Worm (Caenorhabditis elegans) whole organism, L4 larva: Measurements from ENCODE around the gene Y39G8C.2.
A peak's percentile ranks its signal among the peaks of the same experiment; 100 is the strongest.

Source experiments
- F26F4.8 ChIP-seq: fragments of 200-800 bp; sonication (Bioruptor generic); conservative IDR thresholded peaks from 2 replicates; pipeline ENCODE4 v1.3.6; 2022; ENCODE audit warnings: missing genetic modification characterization, missing compliant biosample characterization
- R02D3.7 ChIP-seq: fragments of 150-350 bp; sonication (generic microtip); optimal IDR thresholded peaks from 3 replicates; lab custom pipeline; 2014; ENCODE audit warnings: missing biosample characterization, missing genetic modification characterization
- T26A8.4 ChIP-seq: fragments of 200-800 bp; sonication (Bioruptor generic); IDR thresholded peaks from 2 replicates; pipeline ENCODE4 v1.3.6; 2022; ENCODE audit warnings: missing genetic modification characterization, missing compliant biosample characterization
- Y105C5A.15 ChIP-seq: fragments of 200-800 bp; sonication (Bioruptor generic); IDR thresholded peaks from 2 replicates; pipeline ENCODE4 v1.3.6; 2022; ENCODE audit warnings: missing genetic modification characterization, missing compliant biosample characterization
- ZK546.5 ChIP-seq, 2 experiments: sonication (generic microtip); optimal IDR thresholded peaks; 2 replicates each; lab custom pipeline; 2017; ENCODE audit warnings: missing biosample characterization in 2 of 2, missing genetic modification characterization in 2 of 2
- ama-1 ChIP-seq: fragments of 150-350 bp; optimal IDR thresholded peaks from 2 replicates; lab custom pipeline; 2014; ENCODE audit warnings: inconsistent platforms, mixed read lengths
- ceh-20 ChIP-seq: fragments of 200-800 bp; sonication (Bioruptor generic); IDR thresholded peaks from 2 replicates; pipeline ENCODE4 v1.3.6; 2022; ENCODE audit warnings: missing genetic modification reagents, missing genetic modification characterization, missing compliant biosample characterization
- ceh-32 ChIP-seq: sonication (generic microtip); optimal IDR thresholded peaks from 2 replicates; lab custom pipeline; 2016; ENCODE audit warnings: mild to moderate bottlenecking, missing genetic modification characterization, missing compliant biosample characterization; ENCODE audit not compliant: poor library complexity
- ceh-82 ChIP-seq: sonication (generic microtip); optimal IDR thresholded peaks from 2 replicates; lab custom pipeline; 2017; ENCODE audit warnings: missing biosample characterization, missing genetic modification characterization
- daf-12 ChIP-seq: fragments of 150-350 bp; optimal IDR thresholded peaks from 2 replicates; lab custom pipeline; 2014; ENCODE audit warnings: missing biosample characterization, missing genetic modification reagents, missing genetic modification characterization
- daf-19 ChIP-seq: fragments of 200-800 bp; sonication (Bioruptor generic); conservative IDR thresholded peaks from 2 replicates; pipeline ENCODE4 v1.3.6; 2022; ENCODE audit warnings: missing genetic modification characterization, missing compliant biosample characterization
- daf-8 ChIP-seq: fragments of 200-800 bp; sonication (Bioruptor generic); IDR thresholded peaks from 2 replicates; pipeline ENCODE4 v1.3.6; 2022; ENCODE audit warnings: missing genetic modification characterization, missing compliant biosample characterization
- dmd-6 ChIP-seq: fragments of 200-800 bp; sonication (Bioruptor generic); IDR thresholded peaks from 2 replicates; pipeline ENCODE4 v1.3.6; 2022; ENCODE audit warnings: missing genetic modification reagents, missing genetic modification characterization, missing compliant biosample characterization
- dmd-8 ChIP-seq: fragments of 200-800 bp; sonication (Bioruptor generic); IDR thresholded peaks from 2 replicates; pipeline ENCODE4 v1.3.6; 2022; ENCODE audit warnings: missing genetic modification characterization, missing compliant biosample characterization
- dmd-9 ChIP-seq: fragments of 200-800 bp; sonication (Bioruptor generic); IDR thresholded peaks from 2 replicates; pipeline ENCODE4 v1.3.6; 2022; ENCODE audit warnings: missing genetic modification reagents, missing genetic modification characterization, missing compliant biosample characterization
- dpl-1 ChIP-seq: fragments of 150-350 bp; optimal IDR thresholded peaks from 2 replicates; lab custom pipeline; 2014; ENCODE audit warnings: missing biosample characterization, missing genetic modification reagents, missing genetic modification characterization
- egl-27 ChIP-seq: sonication (generic microtip); optimal IDR thresholded peaks from 3 replicates; lab custom pipeline; 2017; ENCODE audit warnings: missing biosample characterization, missing genetic modification reagents, missing genetic modification characterization
- fos-1 ChIP-seq: fragments of 150-350 bp; optimal IDR thresholded peaks from 2 replicates; lab custom pipeline; 2014; ENCODE audit warnings: missing biosample characterization, missing genetic modification characterization
- gei-8 ChIP-seq: fragments of 200-800 bp; sonication (Bioruptor generic); optimal IDR thresholded peaks from 2 replicates; lab custom pipeline; 2018; ENCODE audit warnings: mild to moderate bottlenecking, missing genetic modification characterization, missing compliant biosample characterization
- hif-1 ChIP-seq, 2 experiments: sonication (generic microtip); optimal IDR thresholded peaks; 2 replicates each; lab custom pipeline; 2016 to 2017; ENCODE audit warnings: missing compliant biosample characterization in 2 of 2, missing genetic modification characterization in 2 of 2, missing genetic modification reagents in 2 of 2, missing genotype in 2 of 2, mild to moderate bottlenecking in 1 of 2
- hlh-11 ChIP-seq: fragments of 200-800 bp; sonication (Bioruptor generic); optimal IDR thresholded peaks from 2 replicates; lab custom pipeline; 2018; ENCODE audit warnings: mild to moderate bottlenecking, missing genetic modification characterization, missing compliant biosample characterization
- hlh-30 ChIP-seq: sonication (generic microtip); optimal IDR thresholded peaks from 2 replicates; lab custom pipeline; 2017; ENCODE audit warnings: antibody characterized with exemption, mild to moderate bottlenecking, missing genetic modification characterization, missing compliant biosample characterization; ENCODE audit not compliant: insufficient read depth
- lin-1 ChIP-seq: fragments of 200-800 bp; sonication (Bioruptor generic); IDR thresholded peaks from 2 replicates; pipeline ENCODE4 v1.3.6; 2022; ENCODE audit warnings: missing genetic modification reagents, missing genetic modification characterization, missing compliant biosample characterization
- lin-13 ChIP-seq: fragments of 150-350 bp; optimal IDR thresholded peaks from 2 replicates; lab custom pipeline; 2014; ENCODE audit warnings: missing biosample characterization, missing genetic modification reagents, missing genetic modification characterization
- lin-38 ChIP-seq: fragments of 200-800 bp; sonication (Bioruptor generic); IDR thresholded peaks from 2 replicates; pipeline ENCODE4 v1.3.6; 2022; ENCODE audit warnings: missing genetic modification reagents, missing genetic modification characterization, missing compliant biosample characterization
- lin-39 ChIP-seq: fragments of 150-350 bp; optimal IDR thresholded peaks from 2 replicates; lab custom pipeline; 2014; ENCODE audit warnings: missing biosample characterization, missing genetic modification reagents, missing genetic modification characterization
- lsy-2 ChIP-seq, 2 experiments: fragments of 150-350 bp in 1 of 2; sonication (generic microtip) in 1 of 2; optimal IDR thresholded peaks; 2 replicates each; lab custom pipeline; 2014 to 2017; ENCODE audit warnings: missing biosample characterization in 2 of 2, missing genetic modification characterization in 2 of 2
- madf-9 ChIP-seq: fragments of 200-800 bp; sonication (Bioruptor generic); conservative IDR thresholded peaks from 2 replicates; pipeline ENCODE4 v1.3.6; 2022; ENCODE audit warnings: missing genetic modification reagents, missing genetic modification characterization, missing compliant biosample characterization
- mdl-1 ChIP-seq, 2 experiments: fragments of 150-350 bp in 1 of 2; sonication (generic microtip) in 1 of 2; optimal IDR thresholded peaks; 2 replicates each; lab custom pipeline; 2014 to 2017; ENCODE audit warnings: missing biosample characterization in 2 of 2, missing genetic modification characterization in 2 of 2
- mdt-29 ChIP-seq: fragments of 200-800 bp; sonication (Bioruptor generic); IDR thresholded peaks from 2 replicates; pipeline ENCODE4 v1.3.6; 2022; ENCODE audit warnings: missing genetic modification reagents, missing genetic modification characterization, missing compliant biosample characterization
- mep-1 ChIP-seq: fragments of 150-350 bp; sonication (generic microtip); optimal IDR thresholded peaks from 3 replicates; lab custom pipeline; 2014; ENCODE audit warnings: missing biosample characterization, missing genetic modification characterization
- mes-2 ChIP-seq: sonication (generic microtip); optimal IDR thresholded peaks from 2 replicates; lab custom pipeline; 2016; ENCODE audit warnings: missing genotype, mild to moderate bottlenecking, missing genetic modification characterization, missing compliant biosample characterization; ENCODE audit not compliant: poor library complexity, severe bottlenecking
- mxl-3 ChIP-seq: fragments of 200-800 bp; sonication (Bioruptor generic); optimal IDR thresholded peaks from 2 replicates; lab custom pipeline; 2018; ENCODE audit warnings: mild to moderate bottlenecking, missing genetic modification characterization, missing compliant biosample characterization
- nhr-10 ChIP-seq: fragments of 150-350 bp; optimal IDR thresholded peaks from 2 replicates; lab custom pipeline; 2014; ENCODE audit warnings: missing biosample characterization, missing genetic modification characterization
- nhr-102 ChIP-seq: sonication (generic microtip); optimal IDR thresholded peaks from 2 replicates; lab custom pipeline; 2016; ENCODE audit warnings: mild to moderate bottlenecking, missing genetic modification characterization, moderate library complexity, missing compliant biosample characterization
- nhr-11 ChIP-seq: fragments of 150-350 bp; optimal IDR thresholded peaks from 2 replicates; lab custom pipeline; 2014; ENCODE audit warnings: missing biosample characterization, missing genetic modification characterization
- nhr-111 ChIP-seq: fragments of 200-800 bp; sonication (Bioruptor generic); optimal IDR thresholded peaks from 2 replicates; lab custom pipeline; 2018; ENCODE audit warnings: mild to moderate bottlenecking, missing genetic modification characterization, missing compliant biosample characterization
- nhr-28 ChIP-seq: fragments of 150-350 bp; optimal IDR thresholded peaks from 2 replicates; lab custom pipeline; 2014; ENCODE audit warnings: missing biosample characterization, missing genetic modification characterization
- nhr-41 ChIP-seq: fragments of 200-800 bp; sonication (Bioruptor generic); IDR thresholded peaks from 2 replicates; pipeline ENCODE4 v1.3.6; 2022; ENCODE audit warnings: missing genetic modification reagents, missing genetic modification characterization, missing compliant biosample characterization
- nhr-42 ChIP-seq: fragments of 200-800 bp; sonication (Bioruptor generic); IDR thresholded peaks from 2 replicates; pipeline ENCODE4 v1.3.6; 2022; ENCODE audit warnings: missing genetic modification characterization, missing compliant biosample characterization
- nhr-48 ChIP-seq: sonication (generic microtip); optimal IDR thresholded peaks from 2 replicates; lab custom pipeline; 2016; ENCODE audit warnings: mild to moderate bottlenecking, missing genetic modification characterization, missing compliant biosample characterization
- nhr-6 ChIP-seq: fragments of 150-350 bp; optimal IDR thresholded peaks from 2 replicates; lab custom pipeline; 2014; ENCODE audit warnings: missing biosample characterization, missing genetic modification characterization
- nhr-76 ChIP-seq: fragments of 150-350 bp; optimal IDR thresholded peaks from 2 replicates; lab custom pipeline; 2014; ENCODE audit warnings: missing biosample characterization, missing genetic modification characterization
- php-3 ChIP-seq: fragments of 200-800 bp; sonication (Bioruptor generic); IDR thresholded peaks from 2 replicates; pipeline ENCODE4 v1.3.6; 2022; ENCODE audit warnings: missing genetic modification reagents, missing genetic modification characterization, missing compliant biosample characterization
- rbr-2 ChIP-seq: sonication (generic microtip); optimal IDR thresholded peaks from 2 replicates; lab custom pipeline; 2016; ENCODE audit warnings: missing genotype, missing genetic modification characterization, missing compliant biosample characterization
- saeg-2 ChIP-seq: fragments of 200-800 bp; sonication (Bioruptor generic); IDR thresholded peaks from 2 replicates; pipeline ENCODE4 v1.3.6; 2022; ENCODE audit warnings: missing genetic modification reagents, missing genetic modification characterization, missing compliant biosample characterization
- snpc-4 ChIP-seq: fragments of 150-350 bp; optimal IDR thresholded peaks from 2 replicates; lab custom pipeline; 2014; ENCODE audit warnings: missing biosample characterization, missing genetic modification characterization
- unc-39 ChIP-seq: sonication (generic microtip); optimal IDR thresholded peaks from 2 replicates; lab custom pipeline; 2017; ENCODE audit warnings: missing biosample characterization, missing genetic modification characterization
- unc-62 ChIP-seq, 3 experiments: fragments of 150-350 bp in 1 of 3; sonication (generic microtip); optimal IDR thresholded peaks in 2 of 3; peaks in 1 of 3; 1 replicate in 1 of 3; 2 replicates in 2 of 3; lab custom pipeline; 2014 to 2017; ENCODE audit warnings: missing biosample characterization in 3 of 3, missing genetic modification characterization in 3 of 3, missing genetic modification reagents in 3 of 3, missing genotype in 1 of 3
- zfp-2 ChIP-seq: sonication (generic microtip); optimal IDR thresholded peaks from 2 replicates; lab custom pipeline; 2016; ENCODE audit warnings: mild to moderate bottlenecking, missing genetic modification characterization, missing compliant biosample characterization
- zip-11 ChIP-seq: fragments of 200-800 bp; sonication (Bioruptor generic); IDR thresholded peaks from 2 replicates; pipeline ENCODE4 v1.3.6; 2022; ENCODE audit warnings: missing genetic modification characterization, missing compliant biosample characterization

Y39G8C.2 gene

ce11 chrII:14050506-14050905 is 46.9 kb downstream of the Y39G8C.2 start:
- TF ChIP-seq fos-1 (tag; lab: Kevin White, UChicago) (no peak), T26A8.4 (GFP tag; lab: Robert Waterston, UW) (0 out of 2 replicates have a peak, but pooled peaks have one; percentile 20), mes-2 (tag; lab: Kevin White, UChicago) (peak; percentile 55), gei-8 (GFP tag; lab: Kevin White, UChicago) (peak; percentile 39), dpl-1 (GFP tag; lab: Kevin White, UChicago) (peak; percentile 29), mxl-3 (GFP tag; lab: Kevin White, UChicago) (peak; percentile 83), unc-39 (tag; lab: Kevin White, UChicago) (no peak), nhr-11 (tag; lab: Kevin White, UChicago) (peak; percentile 51), nhr-48 (tag; lab: Kevin White, UChicago) (peak; percentile 71), lin-1 (GFP tag; lab: Robert Waterston, UW) (0 out of 2 replicates have a peak, but pooled peaks have one; percentile 48), php-3 (GFP tag; lab: Robert Waterston, UW) (no peak), Y105C5A.15 (GFP tag; lab: Robert Waterston, UW) (no peak), nhr-42 (GFP tag; lab: Robert Waterston, UW) (peak; percentile 59; the same call in 1 of the 2 replicates), lin-13 (GFP tag; lab: Kevin White, UChicago) (peak; percentile 13), hlh-30 (tag; lab: Kevin White, UChicago) (peak; percentile 86), nhr-28 (tag; lab: Kevin White, UChicago) (peak; percentile 89), daf-19 (GFP tag; lab: Robert Waterston, UW) (no peak), nhr-10 (tag; lab: Kevin White, UChicago) (peak; percentile 55), mdt-29 (no peak), egl-27 (no peak), nhr-6 (tag; lab: Kevin White, UChicago) (peak; percentile 55), dmd-9 (GFP tag; lab: Robert Waterston, UW) (no peak), ama-1 (lab: Kevin White, UChicago) (no peak), unc-62 (GFP tag; optimal IDR thresholded peaks at IDR 0.05 in 1 of 2; lab: Kevin White, UChicago) (peak in 1 of 2 experiments; percentile 44), unc-62 (tag; optimal IDR thresholded peaks at IDR 0.05; lab: Kevin White, UChicago) (no peak), ceh-20 (GFP tag; lab: Robert Waterston, UW) (0 out of 2 replicates have a peak, but pooled peaks have one; percentile 40), snpc-4 (tag; lab: Kevin White, UChicago) (no peak), lin-38 (GFP tag; lab: Robert Waterston, UW) (peak; percentile 91), R02D3.7 (tag; lab: Kevin White, UChicago) (no peak), nhr-41 (GFP tag; lab: Robert Waterston, UW) (no peak), hif-1 (tag; optimal IDR thresholded peaks at IDR 0.05; lab: Kevin White, UChicago) (peak in 1 of 2 experiments; percentile 78), lin-39 (tag; lab: Kevin White, UChicago) (no peak), lsy-2 (tag; optimal IDR thresholded peaks at IDR 0.05; lab: Kevin White, UChicago) (peak in 1 of 2 experiments; percentile 61), mep-1 (tag; lab: Kevin White, UChicago) (peak; percentile 67), zfp-2 (tag; lab: Kevin White, UChicago) (no peak), madf-9 (GFP tag; lab: Robert Waterston, UW) (no peak), rbr-2 (peak; percentile 22), daf-12 (tag; lab: Kevin White, UChicago) (no peak), mdl-1 (tag; optimal IDR thresholded peaks at IDR 0.05; lab: Kevin White, UChicago) (peak; percentile 44 to 80), dmd-6 (GFP tag; lab: Robert Waterston, UW) (peak; percentile 91), ZK546.5 (tag; optimal IDR thresholded peaks at IDR 0.05; lab: Kevin White, UChicago) (no peak), F26F4.8 (GFP tag; lab: Robert Waterston, UW) (no peak), nhr-102 (tag; lab: Kevin White, UChicago) (peak; percentile 54), zip-11 (GFP tag; lab: Robert Waterston, UW) (no peak), hlh-11 (tag; lab: Kevin White, UChicago) (peak; percentile 96), nhr-111 (GFP tag; lab: Kevin White, UChicago) (no peak), daf-8 (GFP tag; lab: Robert Waterston, UW) (no peak), saeg-2 (GFP tag; lab: Robert Waterston, UW) (0 out of 2 replicates have a peak, but pooled peaks have one; percentile 50), nhr-76 (tag; lab: Kevin White, UChicago) (no peak), ceh-82 (no peak), dmd-8 (GFP tag; lab: Robert Waterston, UW) (no peak), ceh-32 (tag; lab: Kevin White, UChicago) (no peak)
